Worm (Caenorhabditis elegans) whole organism, L2 larva: ENCODE measurements around the gene F55H2.5.

ENCODE experiments used
- C34F6.9 ChIP-seq: fragments of 150-350 bp; optimal IDR thresholded peaks from 2 replicates; lab custom pipeline; 2014; ENCODE audit warnings: missing biosample characterization, missing genetic modification characterization
- F13H6.1 ChIP-seq: sonication (generic microtip); optimal IDR thresholded peaks from 2 replicates; lab custom pipeline; 2016; ENCODE audit warnings: missing genetic modification characterization, missing compliant biosample characterization
- ZK546.5 ChIP-seq: sonication (generic microtip); optimal IDR thresholded peaks from 2 replicates; lab custom pipeline; 2017; ENCODE audit warnings: missing biosample characterization, missing genetic modification characterization
- aly-2 ChIP-seq: fragments of 150-350 bp; optimal IDR thresholded peaks from 2 replicates; lab custom pipeline; 2014; ENCODE audit warnings: missing biosample characterization, missing genetic modification characterization
- ama-1 ChIP-seq: fragments of 150-350 bp; optimal IDR thresholded peaks from 2 replicates; lab custom pipeline; 2018; ENCODE audit warnings: inconsistent platforms
- blmp-1 ChIP-seq: sonication (generic microtip); optimal IDR thresholded peaks from 2 replicates; lab custom pipeline; 2017; ENCODE audit warnings: missing genetic modification characterization, mild to moderate bottlenecking, missing compliant biosample characterization, antibody characterized with exemption, moderate library complexity; ENCODE audit not compliant: insufficient read depth
- ceh-16 ChIP-seq: fragments of 150-350 bp; optimal IDR thresholded peaks from 2 replicates; lab custom pipeline; 2014; ENCODE audit warnings: missing biosample characterization, missing genetic modification characterization
- ceh-82 ChIP-seq: fragments of 150-350 bp; optimal IDR thresholded peaks from 2 replicates; lab custom pipeline; 2014; ENCODE audit warnings: missing biosample characterization, missing genetic modification characterization
- dmd-4 ChIP-seq: sonication (generic microtip); optimal IDR thresholded peaks from 2 replicates; lab custom pipeline; 2017; ENCODE audit warnings: missing biosample characterization, missing genetic modification characterization
- egl-27 ChIP-seq: sonication (generic microtip); optimal IDR thresholded peaks from 3 replicates; lab custom pipeline; 2017; ENCODE audit warnings: missing biosample characterization, missing genetic modification reagents, missing genetic modification characterization
- elt-3 ChIP-seq: sonication (generic microtip); optimal IDR thresholded peaks from 2 replicates; lab custom pipeline; 2017; ENCODE audit warnings: missing biosample characterization, missing genetic modification characterization
- fos-1 ChIP-seq: fragments of 150-350 bp; optimal IDR thresholded peaks from 2 replicates; lab custom pipeline; 2014; ENCODE audit warnings: missing biosample characterization, missing genetic modification characterization
- lin-11 ChIP-seq: fragments of 150-350 bp; sonication (generic microtip); optimal IDR thresholded peaks from 2 replicates; lab custom pipeline; 2014; ENCODE audit warnings: missing biosample characterization, missing genetic modification characterization, inconsistent platforms, mixed read lengths
- lin-13 ChIP-seq: fragments of 150-350 bp; optimal IDR thresholded peaks from 2 replicates; lab custom pipeline; 2014; ENCODE audit warnings: missing biosample characterization, missing genetic modification reagents, missing genetic modification characterization
- lin-39 ChIP-seq: fragments of 150-350 bp; optimal IDR thresholded peaks from 2 replicates; lab custom pipeline; 2014; ENCODE audit warnings: missing biosample characterization, missing genetic modification reagents, missing genetic modification characterization
- lsy-2 ChIP-seq, 2 experiments: fragments of 150-350 bp in 1 of 2; sonication (generic microtip) in 1 of 2; optimal IDR thresholded peaks; 2 replicates each; lab custom pipeline; 2014 to 2017; ENCODE audit warnings: missing biosample characterization in 2 of 2, missing genetic modification characterization in 2 of 2
- mab-5 ChIP-seq: fragments of 150-350 bp; optimal IDR thresholded peaks from 2 replicates; lab custom pipeline; 2014; ENCODE audit warnings: missing biosample characterization, missing genetic modification characterization
- mbf-1 ChIP-seq: sonication (generic microtip); optimal IDR thresholded peaks from 2 replicates; lab custom pipeline; 2017; ENCODE audit warnings: missing biosample characterization, missing genetic modification characterization
- nhr-11 ChIP-seq: fragments of 150-350 bp; optimal IDR thresholded peaks from 2 replicates; lab custom pipeline; 2014; ENCODE audit warnings: missing biosample characterization, missing genetic modification characterization
- nhr-12 ChIP-seq: fragments of 150-350 bp; optimal IDR thresholded peaks from 2 replicates; lab custom pipeline; 2014; ENCODE audit warnings: missing biosample characterization, missing genetic modification characterization
- nhr-129 ChIP-seq: fragments of 150-350 bp; optimal IDR thresholded peaks from 2 replicates; lab custom pipeline; 2014; ENCODE audit warnings: missing biosample characterization, missing genetic modification characterization
- nhr-23 ChIP-seq: fragments of 150-350 bp; optimal IDR thresholded peaks from 2 replicates; lab custom pipeline; 2014; ENCODE audit warnings: missing biosample characterization, missing genetic modification reagents, missing genetic modification characterization
- nhr-25 ChIP-seq: fragments of 150-350 bp; sonication (generic microtip); optimal IDR thresholded peaks from 3 replicates; lab custom pipeline; 2014; ENCODE audit warnings: missing biosample characterization, missing genetic modification characterization
- nhr-6 ChIP-seq: fragments of 150-350 bp; optimal IDR thresholded peaks from 2 replicates; lab custom pipeline; 2014; ENCODE audit warnings: missing biosample characterization, missing genetic modification characterization
- peb-1 ChIP-seq: fragments of 150-350 bp; optimal IDR thresholded peaks from 2 replicates; lab custom pipeline; 2014; ENCODE audit warnings: missing biosample characterization, missing genetic modification characterization
- skn-1 ChIP-seq: sonication (generic microtip); optimal IDR thresholded peaks from 2 replicates; lab custom pipeline; 2017; ENCODE audit warnings: missing biosample characterization, missing genetic modification characterization
- sma-3 ChIP-seq: sonication (generic microtip); optimal IDR thresholded peaks from 2 replicates; lab custom pipeline; 2016; ENCODE audit warnings: missing genetic modification reagents, missing genetic modification characterization, missing compliant biosample characterization
- sma-9 ChIP-seq, 2 experiments: fragments of 150-350 bp in 1 of 2; sonication (generic microtip) in 1 of 2; optimal IDR thresholded peaks; 2 replicates each; lab custom pipeline; 2014 to 2016; ENCODE audit warnings: missing genetic modification characterization in 2 of 2, mild to moderate bottlenecking in 1 of 2, missing biosample characterization in 1 of 2, missing compliant biosample characterization in 1 of 2, missing genetic modification reagents in 1 of 2, moderate library complexity in 1 of 2
- snpc-4 ChIP-seq: fragments of 150-350 bp; optimal IDR thresholded peaks from 2 replicates; lab custom pipeline; 2014; ENCODE audit warnings: missing biosample characterization, missing genetic modification characterization
- unc-55 ChIP-seq: fragments of 150-350 bp; sonication (generic microtip); optimal IDR thresholded peaks from 3 replicates; lab custom pipeline; 2014; ENCODE audit warnings: missing biosample characterization, missing genetic modification reagents, missing genetic modification characterization
- zag-1 ChIP-seq: fragments of 150-350 bp; optimal IDR thresholded peaks from 2 replicates; lab custom pipeline; 2014; ENCODE audit warnings: missing biosample characterization, missing genetic modification characterization
- ztf-1 ChIP-seq: fragments of 200-800 bp; sonication (Bioruptor generic); conservative IDR thresholded peaks from 2 replicates; pipeline ENCODE4 v1.3.6; 2022; ENCODE audit warnings: missing genetic modification characterization, missing compliant biosample characterization
- ztf-4 ChIP-seq: fragments of 150-350 bp; optimal IDR thresholded peaks from 2 replicates; lab custom pipeline; 2014; ENCODE audit warnings: missing biosample characterization, missing genetic modification characterization

Gene F55H2.5

DNA sequence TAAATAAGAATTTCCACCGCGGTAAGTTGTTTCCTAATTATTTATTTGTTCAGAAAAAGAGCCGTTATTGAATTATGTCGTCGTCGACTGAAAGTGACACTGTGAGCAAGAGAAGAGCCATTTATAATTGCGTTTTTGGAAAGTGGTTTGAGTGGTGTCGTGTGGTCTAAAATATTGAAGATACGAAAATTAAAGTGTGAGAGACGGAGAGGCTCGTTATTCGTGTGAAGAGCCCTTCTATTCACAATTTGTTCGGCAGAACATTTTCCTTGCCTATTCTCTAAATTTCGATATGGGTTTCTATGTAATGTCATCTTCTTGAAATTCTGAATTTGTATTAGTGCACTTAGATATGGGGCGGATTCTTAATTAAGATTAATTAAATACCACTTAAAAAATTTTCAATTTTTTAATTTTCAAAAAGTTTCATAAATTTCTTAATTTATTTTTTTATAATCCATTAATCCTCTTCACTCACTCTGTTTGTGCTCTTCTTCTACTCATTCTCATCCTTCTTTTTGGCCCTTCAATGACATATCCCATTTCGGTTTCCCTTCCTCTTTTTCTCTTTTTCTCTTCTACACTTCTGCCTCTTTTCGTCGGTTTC is 1.4 kb upstream of the F55H2.5 start (continued):
- TF ChIP-seq nhr-6 (peak; percentile 42), lsy-2 (tag; optimal IDR thresholded peaks at IDR 0.05; lab: Kevin White, UChicago) (peak in 1 of 2 experiments; percentile 42)

DNA sequence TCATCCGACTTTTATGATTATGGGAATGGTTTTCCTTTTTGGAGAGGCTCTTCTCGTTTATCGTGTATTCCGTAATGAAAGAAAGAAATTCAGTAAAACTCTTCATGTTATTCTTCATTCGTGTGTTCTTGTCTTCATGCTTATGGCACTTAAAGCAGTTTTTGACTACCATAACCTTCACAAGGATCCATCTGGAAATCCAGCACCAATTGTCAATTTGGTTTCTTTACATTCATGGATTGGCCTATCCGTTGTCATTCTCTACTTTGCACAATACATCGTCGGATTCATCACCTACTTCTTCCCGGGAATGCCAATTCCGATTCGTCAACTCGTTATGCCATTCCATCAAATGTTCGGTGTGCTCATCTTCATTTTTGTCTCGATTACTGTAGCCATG is 390 bp downstream of the F55H2.5 start:
- TF ChIP-seq nhr-129 (tag; lab: Kevin White, UChicago) = no peak
- no peak for TF ChIP-seq unc-55 (GFP tag; lab: Kevin White, UChicago)
- no peak for TF ChIP-seq nhr-6
- no peak for TF ChIP-seq nhr-23 (tag; lab: Kevin White, UChicago)
- TF ChIP-seq lin-39 (tag; lab: Kevin White, UChicago) = no peak
- TF ChIP-seq ZK546.5 = no peak
- TF ChIP-seq nhr-11 (tag; lab: Kevin White, UChicago) = no peak

DNA sequence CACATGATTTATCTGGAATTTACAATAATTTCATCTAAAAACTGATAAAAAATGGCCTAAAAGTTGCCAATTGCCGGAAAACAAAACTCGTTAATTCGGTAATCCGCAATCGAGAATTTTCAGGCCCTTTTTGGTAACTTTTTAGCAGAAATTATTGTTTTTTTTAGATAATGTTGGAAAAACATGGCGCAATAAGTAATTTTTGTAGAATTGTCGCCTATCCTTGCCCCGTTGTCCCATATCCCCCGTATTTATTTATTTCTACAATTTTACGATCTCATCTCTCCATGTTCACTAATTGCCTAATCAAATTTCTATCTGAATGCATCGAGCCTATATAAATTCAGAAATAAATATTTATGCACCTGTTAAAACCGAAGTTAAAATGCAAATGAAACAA is 1.7 kb downstream of the F55H2.5 start:
- TF ChIP-seq ztf-1 (GFP tag; lab: Robert Waterston, UW) (no peak), sma-3 (GFP tag; lab: Kevin White, UChicago) (no peak), nhr-12 (tag; lab: Kevin White, UChicago) (no peak), F13H6.1 (tag; lab: Kevin White, UChicago) (no peak), ama-1 (lab: Kevin White, UChicago) (no peak), sma-9 (GFP tag; optimal IDR thresholded peaks at IDR 0.05; lab: Kevin White, UChicago) (no peak), sma-9 (tag; optimal IDR thresholded peaks at IDR 0.05; lab: Kevin White, UChicago) (no peak), dmd-4 (tag; lab: Kevin White, UChicago) (no peak)

DNA sequence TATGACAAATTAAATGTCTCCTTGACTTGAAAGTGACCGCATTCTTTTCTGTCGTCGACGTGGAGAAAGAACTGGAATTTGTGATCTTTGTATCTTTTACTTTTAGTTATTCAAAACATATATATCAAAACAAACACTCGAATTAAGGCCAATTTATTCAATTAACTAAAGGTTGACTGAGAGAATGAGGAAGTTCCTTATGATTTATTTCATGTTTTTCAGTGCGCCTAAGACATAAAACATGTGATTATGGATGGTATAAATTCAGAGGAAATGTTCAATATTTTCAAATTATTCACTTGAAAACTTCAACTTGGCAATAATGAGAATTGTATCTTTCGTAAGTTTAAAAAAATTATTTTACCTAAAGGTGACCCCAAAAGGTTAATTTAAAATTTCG is 2.3 kb downstream of the F55H2.5 start, which contains the start of gene F55H2.8:
F55H2.8 (plus strand) TSS at position 301 of the 400 bp plus-strand sequence.
- TF ChIP-seq aly-2 (tag; lab: Kevin White, UChicago) = no peak
- TF ChIP-seq ama-1 (lab: Kevin White, UChicago) = no peak
- TF ChIP-seq F13H6.1 (tag; lab: Kevin White, UChicago) = no peak
- no peak for TF ChIP-seq nhr-25 (tag; lab: Kevin White, UChicago)
- TF ChIP-seq lin-13 (GFP tag; lab: Kevin White, UChicago) = no peak
- no peak for TF ChIP-seq ztf-1 (GFP tag; lab: Robert Waterston, UW)
- TF ChIP-seq fos-1 (tag; lab: Kevin White, UChicago) = no peak
- no peak for TF ChIP-seq lin-11 (tag; lab: Kevin White, UChicago)
- no peak for TF ChIP-seq snpc-4 (tag; lab: Kevin White, UChicago)
- TF ChIP-seq nhr-12 (tag; lab: Kevin White, UChicago) = no peak
- TF ChIP-seq C34F6.9 (tag; lab: Kevin White, UChicago) = no peak
- no peak for TF ChIP-seq peb-1
- TF ChIP-seq zag-1 (tag; lab: Kevin White, UChicago) = no peak
- TF ChIP-seq ZK546.5 = no peak
- no peak for TF ChIP-seq mbf-1 (tag; lab: Kevin White, UChicago)
- no peak for TF ChIP-seq ceh-82 (tag; lab: Kevin White, UChicago)
- no peak for TF ChIP-seq elt-3
- TF ChIP-seq blmp-1 = no peak
- TF ChIP-seq lin-39 (tag; lab: Kevin White, UChicago) = no peak

DNA sequence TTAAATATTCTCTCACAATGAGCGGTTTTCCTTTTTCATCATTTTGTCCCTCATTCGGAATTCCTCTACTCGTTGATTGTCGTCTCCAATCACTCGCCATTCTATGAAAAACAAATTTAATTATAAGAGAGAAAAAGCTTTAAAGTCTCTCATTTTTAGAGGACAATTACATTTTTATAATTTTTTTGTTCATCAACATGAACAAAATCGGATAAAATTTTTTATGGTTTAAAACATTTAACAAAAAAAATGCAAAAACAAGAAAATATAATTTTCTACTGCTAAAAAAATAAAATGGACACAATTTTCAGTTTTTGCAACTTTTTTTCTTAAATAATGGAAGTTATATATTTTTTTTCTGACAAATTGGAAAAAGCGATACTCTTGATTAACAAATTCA is 4.9 kb downstream of the F55H2.5 start, which contains the start of gene F55H2.7:
F55H2.7 (minus strand) TSS at position 101 of the 400 bp plus-strand sequence.
- TF ChIP-seq dmd-4 (tag; lab: Kevin White, UChicago) (no peak), lin-39 (tag; lab: Kevin White, UChicago) (no peak), mab-5 (no peak), skn-1 (tag; lab: Kevin White, UChicago) (no peak), mbf-1 (tag; lab: Kevin White, UChicago) (no peak), nhr-6 (no peak), ceh-82 (tag; lab: Kevin White, UChicago) (no peak), lin-11 (tag; lab: Kevin White, UChicago) (no peak), egl-27 (tag; lab: Kevin White, UChicago) (no peak), fos-1 (tag; lab: Kevin White, UChicago) (no peak), ama-1 (lab: Kevin White, UChicago) (no peak), snpc-4 (tag; lab: Kevin White, UChicago) (no peak), ceh-16 (tag; lab: Kevin White, UChicago) (no peak), ztf-4 (tag; lab: Kevin White, UChicago) (no peak), sma-3 (GFP tag; lab: Kevin White, UChicago) (no peak)
